Fruit fly (Drosophila melanogaster) whole organism, embryonic: Measurements from ENCODE around the gene CG14118.

Source experiments
- Atf3 ChIP-seq: fragments of 200-800 bp; sonication (Bioruptor generic); optimal IDR thresholded peaks from 3 replicates; lab custom pipeline; 2016; ENCODE audit warnings: missing biosample characterization, missing genetic modification characterization
- Atf6 ChIP-seq: fragments of 200-800 bp; sonication (Bioruptor generic); IDR thresholded peaks from 2 replicates; pipeline ENCODE4 v1.3.6; 2022; ENCODE audit warnings: missing biosample characterization, missing genetic modification characterization
- BEAF-32 ChIP-seq: fragments of 200-800 bp; sonication (Bioruptor generic); optimal IDR thresholded peaks from 3 replicates; lab custom pipeline; 2017; ENCODE audit warnings: missing biosample characterization, missing genetic modification characterization, mild to moderate bottlenecking, moderate library complexity, missing genetic modification reagents
- CG10959 ChIP-seq: fragments of 200-800 bp; sonication (Bioruptor generic); IDR thresholded peaks from 2 replicates; pipeline ENCODE4 v1.3.6; 2022; ENCODE audit warnings: missing biosample characterization, missing genetic modification characterization
- CG1233 ChIP-seq: fragments of 200-800 bp; sonication (Bioruptor generic); optimal IDR thresholded peaks from 4 replicates; lab custom pipeline; 2018; ENCODE audit warnings: missing biosample characterization, mild to moderate bottlenecking, missing genetic modification characterization
- CG12391 ChIP-seq: fragments of 200-800 bp; sonication (Bioruptor generic); optimal IDR thresholded peaks from 3 replicates; lab custom pipeline; 2018; ENCODE audit warnings: missing biosample characterization, mild to moderate bottlenecking, missing genetic modification characterization, moderate library complexity
- CG12744 ChIP-seq: fragments of 200-800 bp; sonication (Bioruptor generic); optimal IDR thresholded peaks from 2 replicates; lab custom pipeline; 2016; ENCODE audit warnings: missing biosample characterization, missing genetic modification characterization
- CG13123 ChIP-seq: fragments of 200-800 bp; sonication (Bioruptor generic); optimal IDR thresholded peaks from 2 replicates; lab custom pipeline; 2016; ENCODE audit warnings: missing biosample characterization, missing genetic modification characterization
- CG15601 ChIP-seq: fragments of 200-800 bp; sonication (Bioruptor generic); optimal IDR thresholded peaks from 3 replicates; lab custom pipeline; 2019; ENCODE audit warnings: missing biosample characterization, mild to moderate bottlenecking, missing genetic modification characterization, moderate library complexity
- CG1647 ChIP-seq: fragments of 200-800 bp; sonication (Bioruptor generic); optimal IDR thresholded peaks from 3 replicates; lab custom pipeline; 2016; ENCODE audit warnings: missing biosample characterization, missing genetic modification characterization
- CG16863 ChIP-seq: fragments of 200-800 bp; sonication (Bioruptor generic); optimal IDR thresholded peaks from 3 replicates; lab custom pipeline; 2016; ENCODE audit warnings: missing biosample characterization, missing genetic modification characterization
- CG17361 ChIP-seq: fragments of 200-800 bp; sonication (Bioruptor generic); IDR thresholded peaks from 3 replicates; pipeline ENCODE4 v1.3.6; 2022; ENCODE audit warnings: missing biosample characterization, missing genetic modification characterization
- CG17829 ChIP-seq: fragments of 200-800 bp; optimal IDR thresholded peaks from 2 replicates; lab custom pipeline; 2019; ENCODE audit warnings: missing biosample characterization, mild to moderate bottlenecking, missing genetic modification characterization, moderate library complexity
- CG18476 ChIP-seq: fragments of 200-800 bp; sonication (Bioruptor generic); optimal IDR thresholded peaks from 2 replicates; lab custom pipeline; 2016; ENCODE audit warnings: missing biosample characterization, mild to moderate bottlenecking, missing genetic modification characterization
- CG2116 ChIP-seq: fragments of 200-800 bp; sonication (Bioruptor generic); optimal IDR thresholded peaks from 3 replicates; lab custom pipeline; 2018; ENCODE audit warnings: missing biosample characterization, mild to moderate bottlenecking, missing genetic modification characterization
- CG32532 ChIP-seq: fragments of 200-800 bp; sonication (Bioruptor generic); IDR thresholded peaks from 2 replicates; pipeline ENCODE4 v1.3.6; 2022; ENCODE audit warnings: missing biosample characterization, missing genetic modification characterization
- CG32772 ChIP-seq: fragments of 200-800 bp; sonication (Bioruptor generic); IDR thresholded peaks from 2 replicates; pipeline ENCODE4 v1.3.6; 2022; ENCODE audit warnings: missing biosample characterization, missing genetic modification characterization
- CG6813 ChIP-seq: fragments of 200-800 bp; sonication (Bioruptor generic); optimal IDR thresholded peaks from 2 replicates; lab custom pipeline; 2017; ENCODE audit warnings: missing biosample characterization, missing genetic modification characterization, mild to moderate bottlenecking, moderate library complexity, missing genetic modification reagents
- CG8290 ChIP-seq, 3 experiments: fragments of 200-800 bp; sonication (Bioruptor generic); optimal IDR thresholded peaks; 2 replicates each; lab custom pipeline; 2016 to 2019; ENCODE audit warnings: missing biosample characterization in 3 of 3, missing genetic modification characterization in 3 of 3, mild to moderate bottlenecking in 2 of 3, moderate library complexity in 1 of 3
- CG8478 ChIP-seq: fragments of >200 bp; optimal IDR thresholded peaks from 2 replicates; lab custom pipeline; 2018
- CG9817 ChIP-seq: fragments of 200-800 bp; sonication (Bioruptor generic); optimal IDR thresholded peaks from 2 replicates; lab custom pipeline; 2018; ENCODE audit warnings: missing biosample characterization, mild to moderate bottlenecking, missing genetic modification characterization, moderate library complexity
- CTCF ChIP-seq: fragments of 200-800 bp; sonication (Bioruptor generic); optimal IDR thresholded peaks from 2 replicates; lab custom pipeline; 2017; ENCODE audit warnings: missing biosample characterization, mild to moderate bottlenecking, missing genetic modification characterization, moderate library complexity
- Dp ChIP-seq: fragments of 200-800 bp; sonication (Bioruptor generic); optimal IDR thresholded peaks from 2 replicates; lab custom pipeline; 2018; ENCODE audit warnings: missing biosample characterization, mild to moderate bottlenecking, missing genetic modification characterization, moderate library complexity
- Ets97D ChIP-seq: fragments of 200-800 bp; sonication (Bioruptor generic); optimal IDR thresholded peaks from 3 replicates; lab custom pipeline; 2016; ENCODE audit warnings: missing biosample characterization, missing genetic modification characterization
- Fer1 ChIP-seq: fragments of 200-800 bp; sonication (Bioruptor generic); optimal IDR thresholded peaks from 2 replicates; lab custom pipeline; 2017; ENCODE audit warnings: missing biosample characterization, mild to moderate bottlenecking, missing genetic modification characterization
- Gug ChIP-seq: fragments of 200-800 bp; sonication (Bioruptor generic); IDR thresholded peaks from 4 replicates; pipeline ENCODE4 v1.3.6; 2022; ENCODE audit warnings: missing biosample characterization, missing genetic modification characterization
- HLHmδ ChIP-seq: fragments of 200-800 bp; sonication (Bioruptor generic); optimal IDR thresholded peaks from 2 replicates; lab custom pipeline; 2018; ENCODE audit warnings: missing biosample characterization, mild to moderate bottlenecking, missing genetic modification characterization, moderate library complexity
- Hr3 ChIP-seq: fragments of 200-800 bp; sonication (Bioruptor generic); optimal IDR thresholded peaks from 3 replicates; lab custom pipeline; 2016; ENCODE audit warnings: missing biosample characterization, missing genetic modification characterization
- Jarid2 ChIP-seq: fragments of 200-800 bp; sonication (Bioruptor generic); optimal IDR thresholded peaks from 3 replicates; lab custom pipeline; 2017; ENCODE audit warnings: mild to moderate bottlenecking, missing biosample characterization, missing genetic modification reagents, missing genetic modification characterization
- Lhr ChIP-seq: fragments of 200-800 bp; sonication (Bioruptor generic); optimal IDR thresholded peaks from 3 replicates; lab custom pipeline; 2017; ENCODE audit warnings: mild to moderate bottlenecking, missing biosample characterization, missing genetic modification reagents, missing genetic modification characterization
- Lpt ChIP-seq: fragments of >200 bp; optimal IDR thresholded peaks from 2 replicates; lab custom pipeline; 2018; ENCODE audit warnings: missing biosample characterization, missing genetic modification characterization
- MBD-R2 ChIP-seq: fragments of 200-800 bp; sonication (Bioruptor generic); IDR thresholded peaks from 2 replicates; pipeline ENCODE4 v1.3.6; 2022; ENCODE audit warnings: missing biosample characterization, missing genetic modification characterization
- Myb ChIP-seq: fragments of 200-800 bp; sonication (Bioruptor generic); optimal IDR thresholded peaks from 2 replicates; lab custom pipeline; 2016; ENCODE audit warnings: missing biosample characterization, missing genetic modification characterization
- Six4 ChIP-seq: fragments of 200-800 bp; sonication (Bioruptor generic); optimal IDR thresholded peaks from 2 replicates; lab custom pipeline; 2016; ENCODE audit warnings: missing biosample characterization, missing genetic modification characterization
- Sox100B ChIP-seq: fragments of 200-800 bp; sonication (Bioruptor generic); optimal IDR thresholded peaks from 3 replicates; lab custom pipeline; 2018; ENCODE audit warnings: missing biosample characterization, mild to moderate bottlenecking, missing genetic modification characterization
- Trl ChIP-seq, 3 experiments: fragments of >200 bp in 2 of 3; fragments of 200-800 bp in 1 of 3; sonication (Bioruptor generic) in 1 of 3; optimal IDR thresholded peaks; 2 replicates in 1 of 3; 3 replicates in 2 of 3; lab custom pipeline; 2016 to 2017; ENCODE audit warnings: missing biosample characterization in 1 of 3, missing genetic modification characterization in 1 of 3
- chif ChIP-seq, 2 experiments: fragments of 200-800 bp; sonication (Bioruptor generic); optimal IDR thresholded peaks; 3 replicates each; lab custom pipeline; 2016; ENCODE audit warnings: missing biosample characterization in 2 of 2, missing genetic modification characterization in 2 of 2
- ci ChIP-seq: fragments of 200-800 bp; sonication (Bioruptor generic); IDR thresholded peaks from 3 replicates; pipeline ENCODE4 v1.3.6; 2022; ENCODE audit warnings: missing biosample characterization, missing genetic modification characterization
- dmrt11E ChIP-seq: fragments of 200-800 bp; sonication (Bioruptor generic); optimal IDR thresholded peaks from 3 replicates; lab custom pipeline; 2018; ENCODE audit warnings: missing biosample characterization, mild to moderate bottlenecking, missing genetic modification characterization, moderate library complexity
- dpn ChIP-seq, 2 experiments: fragments of 200-800 bp; sonication (Bioruptor generic); optimal IDR thresholded peaks; 3 replicates each; lab custom pipeline; 2016; ENCODE audit warnings: missing biosample characterization in 2 of 2, missing genetic modification characterization in 2 of 2
- gsb-n ChIP-seq: fragments of 200-800 bp; sonication (Bioruptor generic); optimal IDR thresholded peaks from 3 replicates; lab custom pipeline; 2018; ENCODE audit warnings: missing biosample characterization, mild to moderate bottlenecking, missing genetic modification characterization
- h ChIP-seq: fragments of >200 bp; optimal IDR thresholded peaks from 2 replicates; lab custom pipeline; 2017
- her ChIP-seq: fragments of 200-800 bp; sonication (Bioruptor generic); optimal IDR thresholded peaks from 2 replicates; lab custom pipeline; 2016; ENCODE audit warnings: missing biosample characterization, missing genetic modification characterization
- inv ChIP-seq: fragments of 200-800 bp; sonication (Bioruptor generic); IDR thresholded peaks from 2 replicates; pipeline ENCODE4 v1.3.6; 2022; ENCODE audit warnings: missing biosample characterization, missing genetic modification characterization; ENCODE audit not compliant: partially characterized antibody
- mirr ChIP-seq: fragments of 200-800 bp; sonication (Bioruptor generic); optimal IDR thresholded peaks from 3 replicates; lab custom pipeline; 2018; ENCODE audit warnings: missing biosample characterization, mild to moderate bottlenecking, missing genetic modification characterization
- oc ChIP-seq: fragments of 200-800 bp; sonication (Bioruptor generic); optimal IDR thresholded peaks from 2 replicates; lab custom pipeline; 2018; ENCODE audit warnings: missing biosample characterization, mild to moderate bottlenecking, missing genetic modification characterization, moderate library complexity
- sd ChIP-seq: fragments of 200-800 bp; sonication (Bioruptor generic); optimal IDR thresholded peaks from 3 replicates; lab custom pipeline; 2018; ENCODE audit warnings: missing biosample characterization, mild to moderate bottlenecking, missing genetic modification characterization, moderate library complexity
- stwl ChIP-seq: fragments of 200-800 bp; sonication (Bioruptor generic); optimal IDR thresholded peaks from 3 replicates; lab custom pipeline; 2018; ENCODE audit warnings: missing biosample characterization, mild to moderate bottlenecking, missing genetic modification characterization, moderate library complexity
- trh ChIP-seq: fragments of 200-800 bp; sonication (Bioruptor generic); optimal IDR thresholded peaks from 2 replicates; lab custom pipeline; 2016; ENCODE audit warnings: missing biosample characterization, missing genetic modification characterization
- ttk ChIP-seq: fragments of 200-800 bp; sonication (Bioruptor generic); IDR thresholded peaks from 2 replicates; pipeline ENCODE4 v2.1.2; 2022; ENCODE audit warnings: missing biosample characterization, missing genetic modification characterization
- yki ChIP-seq: fragments of >200 bp; optimal IDR thresholded peaks from 3 replicates; lab custom pipeline; 2018

The CG14118 gene

dm6 chr3L:12861255-12861899 lies 31.1 kb upstream of the CG14118 start, which contains the start of gene CG32107 (continued):
- TF ChIP-seq CG1233 (GFP tag; lab: Kevin White, UChicago) (peak; percentile 17), h (no peak), Six4 (no peak), Myb (GFP tag; lab: Kevin White, UChicago) (peak; percentile 57), her (no peak), CG2116 (GFP tag; lab: Kevin White, UChicago) (peak; percentile 40), Ets97D (GFP tag; lab: Kevin White, UChicago) (peak; percentile 30), ci (GFP tag; lab: Robert Waterston, UW) (no peak), Dp (peak; percentile 26), CG32772 (GFP tag; lab: Robert Waterston, UW) (no peak), CG8478 (lab: Kevin White, UChicago) (no peak), dpn (GFP tag; optimal IDR thresholded peaks at IDR 0.05; lab: Kevin White, UChicago) (no peak), sd (tag; lab: Kevin White, UChicago) (no peak), CG10959 (no peak), Sox100B (no peak), CG12744 (GFP tag; lab: Kevin White, UChicago) (no peak), Atf6 (GFP tag; lab: Robert Waterston, UW) (no peak), MBD-R2 (GFP tag; lab: Robert Waterston, UW) (no peak), Fer1 (GFP tag; lab: Kevin White, UChicago) (no peak), CG17361 (GFP tag; lab: Robert Waterston, UW) (no peak), Hr3 (GFP tag; lab: Kevin White, UChicago) (no peak), CG32532 (GFP tag; lab: Robert Waterston, UW) (no peak), CG17829 (tag; lab: Kevin White, UChicago) (peak; percentile 49), trh (no peak), CG9817 (no peak), Gug (GFP tag; lab: Robert Waterston, UW) (no peak), CG16863 (GFP tag; lab: Kevin White, UChicago) (no peak), CG8290 (GFP tag; optimal IDR thresholded peaks at IDR 0.05; lab: Kevin White, UChicago) (peak; percentile 7), CG8290 (tag; optimal IDR thresholded peaks at IDR 0.05; lab: Kevin White, UChicago) (no peak), chif (GFP tag; optimal IDR thresholded peaks at IDR 0.05; lab: Kevin White, UChicago) (peak in 1 of 2 experiments; percentile 15), Jarid2 (GFP tag; lab: Kevin White, UChicago) (no peak), Atf3 (GFP tag; lab: Kevin White, UChicago) (no peak), Trl (optimal IDR thresholded peaks at IDR 0.05; lab: Kevin White, UChicago) (no peak), Trl (GFP tag; optimal IDR thresholded peaks at IDR 0.05; lab: Kevin White, UChicago) (no peak), ttk (GFP tag; lab: Robert Waterston, UW) (no peak), BEAF-32 (GFP tag; lab: Kevin White, UChicago) (peak; percentile 12), HLHmδ (GFP tag; lab: Kevin White, UChicago) (no peak), gsb-n (tag; lab: Kevin White, UChicago) (no peak), CG18476 (GFP tag; lab: Kevin White, UChicago) (no peak), Lpt (GFP tag; lab: Kevin White, UChicago) (no peak), CTCF (GFP tag; lab: Kevin White, UChicago) (peak; percentile 91), CG12391 (tag; lab: Kevin White, UChicago) (no peak), stwl (tag; lab: Kevin White, UChicago) (peak; percentile 95), CG15601 (tag; lab: Kevin White, UChicago) (peak; percentile 35), inv (GFP tag; lab: Robert Waterston, UW) (no peak), yki (lab: Kevin White, UChicago) (no peak), CG1647 (GFP tag; lab: Kevin White, UChicago) (no peak), dmrt11E (tag; lab: Kevin White, UChicago) (peak; percentile 13), oc (tag; lab: Kevin White, UChicago) (no peak), CG13123 (GFP tag; lab: Kevin White, UChicago) (no peak), mirr (GFP tag; lab: Kevin White, UChicago) (peak; percentile 40), CG6813 (GFP tag; lab: Kevin White, UChicago) (no peak), Lhr (GFP tag; lab: Kevin White, UChicago) (peak; percentile 68)
